Fruit fly (Drosophila melanogaster) whole organism, embryonic: ENCODE measurements around the gene RpS28-like.

Experiments
- ATbp ChIP-seq: fragments of 200-800 bp; sonication (Bioruptor generic); optimal IDR thresholded peaks from 2 replicates; lab custom pipeline; 2017; ENCODE audit warnings: missing biosample characterization, mild to moderate bottlenecking, missing genetic modification characterization, missing genetic modification reagents
- Adf1 ChIP-seq: fragments of 200-800 bp; sonication (Bioruptor generic); IDR thresholded peaks from 2 replicates; pipeline ENCODE4 v1.3.6; 2022; ENCODE audit warnings: missing biosample characterization, missing genetic modification characterization
- CG10321 ChIP-seq: fragments of 200-800 bp; sonication (Bioruptor generic); IDR thresholded peaks from 2 replicates; pipeline ENCODE4 v1.3.6; 2022; ENCODE audit warnings: missing biosample characterization, missing genetic modification characterization
- CG10565 ChIP-seq: fragments of 200-800 bp; sonication (Bioruptor generic); optimal IDR thresholded peaks from 3 replicates; lab custom pipeline; 2016; ENCODE audit warnings: missing biosample characterization, mild to moderate bottlenecking, missing genetic modification characterization
- CG14441 ChIP-seq: fragments of 200-800 bp; sonication (Bioruptor generic); IDR thresholded peaks from 2 replicates; pipeline ENCODE4 v1.3.6; 2022; ENCODE audit warnings: missing biosample characterization, missing genetic modification characterization
- CG1647 ChIP-seq: fragments of 200-800 bp; sonication (Bioruptor generic); optimal IDR thresholded peaks from 3 replicates; lab custom pipeline; 2016; ENCODE audit warnings: missing biosample characterization, missing genetic modification characterization
- CG17568 ChIP-seq: fragments of 200-800 bp; sonication (Bioruptor generic); optimal IDR thresholded peaks from 2 replicates; lab custom pipeline; 2018; ENCODE audit warnings: missing biosample characterization, mild to moderate bottlenecking, missing genetic modification characterization, moderate library complexity
- CG17612 ChIP-seq: fragments of 200-800 bp; sonication (Bioruptor generic); IDR thresholded peaks from 2 replicates; pipeline ENCODE4 v1.3.6; 2022; ENCODE audit warnings: missing biosample characterization, missing genetic modification characterization
- CG1832 ChIP-seq: fragments of 200-800 bp; sonication (Bioruptor generic); optimal IDR thresholded peaks from 2 replicates; lab custom pipeline; 2017; ENCODE audit warnings: missing biosample characterization, mild to moderate bottlenecking, missing genetic modification characterization, inconsistent platforms
- CG18476 ChIP-seq: fragments of 200-800 bp; sonication (Bioruptor generic); optimal IDR thresholded peaks from 2 replicates; lab custom pipeline; 2016; ENCODE audit warnings: missing biosample characterization, mild to moderate bottlenecking, missing genetic modification characterization
- CG2202 ChIP-seq: fragments of 200-800 bp; sonication (Bioruptor generic); optimal IDR thresholded peaks from 2 replicates; lab custom pipeline; 2018; ENCODE audit warnings: missing biosample characterization, mild to moderate bottlenecking, missing genetic modification characterization
- CG31224 ChIP-seq: fragments of 200-800 bp; sonication (Bioruptor generic); IDR thresholded peaks from 2 replicates; pipeline ENCODE4 v1.3.6; 2022; ENCODE audit warnings: missing biosample characterization, missing genetic modification characterization
- CG3407 ChIP-seq: fragments of 200-800 bp; sonication (Bioruptor generic); optimal IDR thresholded peaks from 2 replicates; lab custom pipeline; 2018; ENCODE audit warnings: missing biosample characterization, mild to moderate bottlenecking, missing genetic modification characterization
- CG34422 ChIP-seq: fragments of 200-800 bp; sonication (Bioruptor generic); IDR thresholded peaks from 3 replicates; pipeline ENCODE4 v1.3.6; 2022; ENCODE audit warnings: missing biosample characterization, missing genetic modification characterization
- CG4360 ChIP-seq: fragments of 200-800 bp; sonication (Bioruptor generic); IDR thresholded peaks from 2 replicates; pipeline ENCODE4 v1.3.6; 2022; ENCODE audit warnings: missing biosample characterization, missing genetic modification characterization
- CG4820 ChIP-seq: fragments of 200-800 bp; sonication (Bioruptor generic); optimal IDR thresholded peaks from 3 replicates; lab custom pipeline; 2016; ENCODE audit warnings: missing biosample characterization, missing genetic modification characterization
- CG4854 ChIP-seq: fragments of 200-800 bp; sonication (Bioruptor generic); optimal IDR thresholded peaks from 2 replicates; lab custom pipeline; 2016; ENCODE audit warnings: missing biosample characterization, missing genetic modification characterization, inconsistent platforms
- CG7271 ChIP-seq: fragments of 200-800 bp; sonication (Bioruptor generic); optimal IDR thresholded peaks from 2 replicates; lab custom pipeline; 2018; ENCODE audit warnings: missing biosample characterization, mild to moderate bottlenecking, missing genetic modification characterization, moderate library complexity
- CG8944 ChIP-seq: fragments of 200-800 bp; sonication (Bioruptor generic); optimal IDR thresholded peaks from 3 replicates; lab custom pipeline; 2016; ENCODE audit warnings: missing biosample characterization, missing genetic modification characterization
- CG9817 ChIP-seq: fragments of 200-800 bp; sonication (Bioruptor generic); optimal IDR thresholded peaks from 2 replicates; lab custom pipeline; 2018; ENCODE audit warnings: missing biosample characterization, mild to moderate bottlenecking, missing genetic modification characterization, moderate library complexity
- Chrac-16 ChIP-seq: fragments of 200-800 bp; sonication (Bioruptor generic); optimal IDR thresholded peaks from 3 replicates; lab custom pipeline; 2016; ENCODE audit warnings: missing biosample characterization, missing genetic modification characterization
- CkIIα-i1 ChIP-seq: fragments of 200-800 bp; sonication (Bioruptor generic); IDR thresholded peaks from 2 replicates; pipeline ENCODE4 v1.3.6; 2022; ENCODE audit warnings: missing biosample characterization, missing genetic modification characterization
- Dek ChIP-seq: fragments of 200-800 bp; sonication (Bioruptor generic); optimal IDR thresholded peaks from 3 replicates; lab custom pipeline; 2019; ENCODE audit warnings: missing biosample characterization, mild to moderate bottlenecking, missing genetic modification characterization, moderate library complexity
- Dref ChIP-seq: fragments of 200-800 bp; sonication (Bioruptor generic); IDR thresholded peaks from 2 replicates; pipeline ENCODE4 v1.3.6; 2022; ENCODE audit warnings: missing biosample characterization, missing genetic modification characterization
- Ets97D ChIP-seq: fragments of 200-800 bp; sonication (Bioruptor generic); optimal IDR thresholded peaks from 3 replicates; lab custom pipeline; 2016; ENCODE audit warnings: missing biosample characterization, missing genetic modification characterization
- Gsc ChIP-seq: fragments of 200-800 bp; sonication (Bioruptor generic); IDR thresholded peaks from 2 replicates; pipeline ENCODE4 v1.3.6; 2022; ENCODE audit warnings: missing biosample characterization, missing genetic modification characterization
- HLHmδ ChIP-seq: fragments of 200-800 bp; sonication (Bioruptor generic); optimal IDR thresholded peaks from 2 replicates; lab custom pipeline; 2018; ENCODE audit warnings: missing biosample characterization, mild to moderate bottlenecking, missing genetic modification characterization, moderate library complexity
- Hsf ChIP-seq: fragments of 200-800 bp; sonication (Bioruptor generic); optimal IDR thresholded peaks from 3 replicates; lab custom pipeline; 2016; ENCODE audit warnings: missing biosample characterization, missing genetic modification characterization
- Kr ChIP-seq: fragments of 200-800 bp; sonication (Bioruptor generic); optimal IDR thresholded peaks from 2 replicates; lab custom pipeline; 2017; ENCODE audit warnings: missing biosample characterization, mild to moderate bottlenecking, missing genetic modification characterization
- Nf-YC ChIP-seq: fragments of 200-800 bp; optimal IDR thresholded peaks from 3 replicates; lab custom pipeline; 2019; ENCODE audit warnings: missing biosample characterization, mild to moderate bottlenecking, missing genetic modification characterization, moderate library complexity
- Ptx1 ChIP-seq: fragments of 200-800 bp; sonication (Bioruptor generic); IDR thresholded peaks from 2 replicates; pipeline ENCODE4 v1.3.6; 2022; ENCODE audit warnings: missing biosample characterization, missing genetic modification characterization
- amos ChIP-seq: fragments of 200-800 bp; sonication (Bioruptor generic); IDR thresholded peaks from 2 replicates; pipeline ENCODE4 v1.3.6; 2022; ENCODE audit warnings: missing biosample characterization, missing genetic modification characterization; ENCODE audit not compliant: partially characterized antibody
- bcd ChIP-seq: fragments of 200-800 bp; sonication (Bioruptor generic); optimal IDR thresholded peaks from 2 replicates; lab custom pipeline; 2017; ENCODE audit warnings: missing biosample characterization, mild to moderate bottlenecking, missing genetic modification characterization
- bowl ChIP-seq: fragments of 200-800 bp; sonication (Bioruptor generic); IDR thresholded peaks from 2 replicates; pipeline ENCODE4 v1.3.6; 2022; ENCODE audit warnings: missing biosample characterization, missing genetic modification characterization
- cas ChIP-seq: fragments of 200-800 bp; sonication (Bioruptor generic); IDR thresholded peaks from 2 replicates; pipeline ENCODE4 v1.3.6; 2022; ENCODE audit warnings: missing biosample characterization, missing genetic modification characterization
- chinmo ChIP-seq: fragments of 200-800 bp; sonication (Bioruptor generic); IDR thresholded peaks from 4 replicates; pipeline ENCODE4 v1.3.6; 2022; ENCODE audit warnings: missing biosample characterization, missing genetic modification characterization; ENCODE audit not compliant: partially characterized antibody
- chn ChIP-seq: fragments of 200-800 bp; sonication (Bioruptor generic); optimal IDR thresholded peaks from 2 replicates; lab custom pipeline; 2016; ENCODE audit warnings: missing biosample characterization, missing genetic modification characterization
- da ChIP-seq: fragments of 200-800 bp; sonication (Bioruptor generic); optimal IDR thresholded peaks from 2 replicates; lab custom pipeline; 2016; ENCODE audit warnings: missing biosample characterization, missing genetic modification characterization
- dan ChIP-seq: fragments of 200-800 bp; sonication (Bioruptor generic); IDR thresholded peaks from 2 replicates; pipeline ENCODE4 v1.3.6; 2022; ENCODE audit warnings: missing biosample characterization, missing genetic modification characterization
- hb ChIP-seq: fragments of 200-800 bp; sonication (Bioruptor generic); IDR thresholded peaks from 3 replicates; pipeline ENCODE4 v1.3.6; 2022; ENCODE audit warnings: missing biosample characterization, missing genetic modification characterization; ENCODE audit not compliant: partially characterized antibody
- jumu ChIP-seq: fragments of 200-800 bp; sonication (Bioruptor generic); optimal IDR thresholded peaks from 3 replicates; lab custom pipeline; 2016; ENCODE audit warnings: missing biosample characterization, missing genetic modification characterization
- ken ChIP-seq: fragments of 200-800 bp; sonication (Bioruptor generic); IDR thresholded peaks from 3 replicates; pipeline ENCODE4 v1.3.6; 2022; ENCODE audit warnings: missing biosample characterization, missing genetic modification characterization
- lilli ChIP-seq: fragments of 200-800 bp; sonication (Bioruptor generic); optimal IDR thresholded peaks from 3 replicates; lab custom pipeline; 2016; ENCODE audit warnings: missing biosample characterization, missing genetic modification characterization
- odd ChIP-seq: fragments of 200-800 bp; sonication (Bioruptor generic); optimal IDR thresholded peaks from 2 replicates; lab custom pipeline; 2017; ENCODE audit warnings: missing biosample characterization, mild to moderate bottlenecking, missing genetic modification characterization
- rib ChIP-seq: fragments of 200-800 bp; sonication (Bioruptor generic); IDR thresholded peaks from 2 replicates; pipeline ENCODE4 v1.3.6; 2022; ENCODE audit warnings: missing biosample characterization, missing genetic modification characterization
- shn ChIP-seq: fragments of 200-800 bp; sonication (Bioruptor generic); optimal IDR thresholded peaks from 3 replicates; lab custom pipeline; 2016; ENCODE audit warnings: missing biosample characterization, missing genetic modification characterization
- slou ChIP-seq: fragments of 200-800 bp; sonication (Bioruptor generic); optimal IDR thresholded peaks from 3 replicates; lab custom pipeline; 2016; ENCODE audit warnings: missing biosample characterization, missing genetic modification characterization
- trem ChIP-seq: fragments of 200-800 bp; optimal IDR thresholded peaks from 3 replicates; lab custom pipeline; 2019; ENCODE audit warnings: missing biosample characterization, mild to moderate bottlenecking, missing genetic modification characterization, moderate library complexity
- tup ChIP-seq: fragments of 200-800 bp; sonication (Bioruptor generic); optimal IDR thresholded peaks from 2 replicates; lab custom pipeline; 2016; ENCODE audit warnings: missing biosample characterization, mild to moderate bottlenecking, missing genetic modification characterization, moderate library complexity
- unc-4 ChIP-seq: fragments of 200-800 bp; sonication (Bioruptor generic); IDR thresholded peaks from 2 replicates; pipeline ENCODE4 v1.3.6; 2022; ENCODE audit warnings: missing biosample characterization, missing genetic modification characterization; ENCODE audit not compliant: partially characterized antibody

Gene RpS28-like

dm6 chr2L:9449257-9449972, 12.8 kb downstream of the RpS28-like start (continued):
- TF ChIP-seq shn (GFP tag; lab: Kevin White, UChicago) (peak; percentile 64), bcd (peak; percentile 94), dan (no peak), CG1647 (peak; percentile 76), Gsc (no peak; the same call in 1 of the 2 replicates), amos (GFP tag; lab: Robert Waterston, UW) (peak; percentile 37), CG8944 (GFP tag; lab: Kevin White, UChicago) (peak; percentile 58), CG34422 (GFP tag; lab: Robert Waterston, UW) (peak; percentile 95), CG4854 (GFP tag; lab: Kevin White, UChicago) (peak; percentile 78), CG18476 (GFP tag; lab: Kevin White, UChicago) (peak; percentile 83), Ets97D (no peak), jumu (no peak), CG4820 (GFP tag; lab: Kevin White, UChicago) (peak; percentile 95), Ptx1 (GFP tag; lab: Robert Waterston, UW) (peak; percentile 97), CG7271 (tag; lab: Kevin White, UChicago) (peak; percentile 75), trem (tag; lab: Kevin White, UChicago) (peak; percentile 93), CG2202 (tag; lab: Kevin White, UChicago) (peak; percentile 97), ken (GFP tag; lab: Robert Waterston, UW) (peak; percentile 93), slou (GFP tag; lab: Kevin White, UChicago) (peak; percentile 95), chinmo (GFP tag; lab: Robert Waterston, UW) (peak; percentile 96), Dek (peak; percentile 95), tup (GFP tag; lab: Kevin White, UChicago) (peak; percentile 66), Adf1 (peak; percentile 78), Nf-YC (peak; percentile 88), cas (GFP tag; lab: Robert Waterston, UW) (peak; percentile 82), CG9817 (tag; lab: Kevin White, UChicago) (peak; percentile 92), CG17568 (peak; percentile 86), da (peak; percentile 63), Hsf (GFP tag; lab: Kevin White, UChicago) (peak; percentile 90), CkIIα-i1 (peak; percentile 49; the same call in 1 of the 2 replicates), bowl (GFP tag; lab: Robert Waterston, UW) (peak; percentile 88), odd (peak; percentile 88), Dref (no peak), CG31224 (GFP tag; lab: Robert Waterston, UW) (peak; percentile 92), CG17612 (GFP tag; lab: Robert Waterston, UW) (peak; percentile 75; the same call in 1 of the 2 replicates), CG14441 (GFP tag; lab: Robert Waterston, UW) (peak; percentile 92), lilli (GFP tag; lab: Kevin White, UChicago) (peak; percentile 90), CG10321 (peak; percentile 61; the same call in 1 of the 2 replicates), CG1832 (peak; percentile 78), CG10565 (GFP tag; lab: Kevin White, UChicago) (peak; percentile 74), unc-4 (no peak), CG4360 (peak; percentile 63; the same call in 1 of the 2 replicates), ATbp (GFP tag; lab: Kevin White, UChicago) (peak; percentile 93), HLHmδ (GFP tag; lab: Kevin White, UChicago) (peak; percentile 93), hb (GFP tag; lab: Robert Waterston, UW) (no peak), CG3407 (GFP tag; lab: Kevin White, UChicago) (peak; percentile 85), chn (peak; percentile 66), Chrac-16 (peak; percentile 95), rib (GFP tag; lab: Robert Waterston, UW) (peak; percentile 85), Kr (GFP tag; lab: Kevin White, UChicago) (peak; percentile 91)
